Fruit fly (Drosophila melanogaster): ENCODE measurements around the gene Rpn12R.

Rpn12R gene

dm6 chr3L:15009681-15010080 is 32.7 kb downstream of the Rpn12R start (continued):
- TF ChIP-seq Blimp-1 (GFP tag; optimal IDR thresholded peaks at IDR 0.05) = peak; percentile 26
- no peak for TF ChIP-seq CG7372 (GFP tag; IDR thresholded peaks at IDR 0.05)
- no peak for TF ChIP-seq odd (GFP tag; optimal IDR thresholded peaks at IDR 0.05)
- TF ChIP-seq CG18764 (GFP tag; optimal IDR thresholded peaks at IDR 0.05) = no peak
- no peak for TF ChIP-seq CG13123 (GFP tag; optimal IDR thresholded peaks at IDR 0.05)
- TF ChIP-seq CG7786 (GFP tag; optimal IDR thresholded peaks at IDR 0.05) = no peak
- TF ChIP-seq CG13424 (tag; optimal IDR thresholded peaks at IDR 0.05) = peak; percentile 11
- peak in 1 of 2 experiments; percentile 0 for TF ChIP-seq bsh (GFP tag; optimal IDR thresholded peaks at IDR 0.05)
- TF ChIP-seq ken (GFP tag; IDR thresholded peaks at IDR 0.05) = no peak
- no peak for TF ChIP-seq zen2 (GFP tag; IDR thresholded peaks at IDR 0.05; ENCODE audit: partially characterized antibody)
- no peak for TF ChIP-seq GATAe (GFP tag; conservative IDR thresholded peaks at IDR 0.05)
- TF ChIP-seq yki (optimal IDR thresholded peaks at IDR 0.05) = no peak
- TF ChIP-seq sd (tag; optimal IDR thresholded peaks at IDR 0.05) = no peak
- TF ChIP-seq gro (GFP tag; optimal IDR thresholded peaks at IDR 0.05) = no peak
- TF ChIP-seq CG9609 (GFP tag; optimal IDR thresholded peaks at IDR 0.05) = no peak
- no peak for TF ChIP-seq tin (GFP tag; optimal IDR thresholded peaks at IDR 0.05)
- TF ChIP-seq prd (optimal IDR thresholded peaks at IDR 0.05) = no peak
- TF ChIP-seq prd (GFP tag; IDR thresholded peaks at IDR 0.05) = no peak
- TF ChIP-seq Antp (GFP tag; optimal IDR thresholded peaks at IDR 0.05) = no peak
- TF ChIP-seq CG12391 (tag; optimal IDR thresholded peaks at IDR 0.05) = peak; percentile 6
- no peak for TF ChIP-seq HLH54F (GFP tag; optimal IDR thresholded peaks at IDR 0.05)
- no peak for TF ChIP-seq Bteb2 (GFP tag; optimal IDR thresholded peaks at IDR 0.05)
- TF ChIP-seq CG6254 (GFP tag; optimal IDR thresholded peaks at IDR 0.05) = no peak
- no peak for TF ChIP-seq CG11695 (GFP tag; IDR thresholded peaks at IDR 0.05)
- TF ChIP-seq MESR4 (GFP tag; optimal IDR thresholded peaks at IDR 0.05) = no peak
- TF ChIP-seq otp (GFP tag; IDR thresholded peaks at IDR 0.05) = no peak
- TF ChIP-seq CG7839 (tag; optimal IDR thresholded peaks at IDR 0.05) = peak; percentile 4
- peak; percentile 3 for TF ChIP-seq phol (tag; optimal IDR thresholded peaks at IDR 0.05)

dm6 chr3L:15007271-15007948 is 35.0 kb downstream of the Rpn12R start:
- TF ChIP-seq CG11696 (GFP tag; IDR thresholded peaks at IDR 0.05) = peak; percentile 57
- peak in 1 of 3 experiments; percentile 81 for TF ChIP-seq Stat92E (GFP tag; optimal IDR thresholded peaks at IDR 0.05)
- TF ChIP-seq Dip2 (GFP tag; IDR thresholded peaks at IDR 0.05) = no peak
- TF ChIP-seq kni (GFP tag; optimal IDR thresholded peaks at IDR 0.05) = peak; percentile 73
- TF ChIP-seq CG15696 (tag; optimal IDR thresholded peaks at IDR 0.05) = no peak
- TF ChIP-seq grn (GFP tag; optimal IDR thresholded peaks at IDR 0.05) = peak; percentile 71
- TF ChIP-seq sens (GFP tag) = peak; percentile 73

DNA sequence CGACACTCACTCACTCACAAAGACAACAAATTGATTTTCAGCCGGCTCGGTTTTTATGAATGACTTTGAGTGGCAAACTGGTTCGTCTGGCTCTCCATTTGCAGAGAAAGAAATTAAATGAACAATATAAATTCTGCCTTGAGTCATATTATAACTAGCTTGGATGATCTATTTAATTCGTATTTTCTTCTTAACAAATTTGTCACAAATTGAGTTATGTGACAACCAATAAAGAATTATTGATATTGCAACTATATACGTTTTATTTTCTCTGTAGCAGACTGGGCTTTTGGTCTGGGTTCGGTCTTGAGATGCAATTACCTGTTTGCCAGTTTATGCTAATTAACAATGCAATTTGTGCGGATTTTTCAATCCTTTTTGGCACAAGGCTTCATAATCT is 35.5 kb downstream of the Rpn12R start:
- TF ChIP-seq gt (GFP tag; IDR thresholded peaks at IDR 0.05) = no peak
- peak; percentile 92 for TF ChIP-seq Drgx (GFP tag; IDR thresholded peaks at IDR 0.05)
- TF ChIP-seq CG7556 (GFP tag; optimal IDR thresholded peaks at IDR 0.05) = no peak
- no peak for TF ChIP-seq bcd (GFP tag; optimal IDR thresholded peaks at IDR 0.05)
- peak; percentile 27; the same call in 1 of the 2 replicates for TF ChIP-seq vvl (GFP tag; IDR thresholded peaks at IDR 0.05)
- no peak for TF ChIP-seq knrl (GFP tag; IDR thresholded peaks at IDR 0.05; ENCODE audit: partially characterized antibody)
- TF ChIP-seq CG7963 (GFP tag; IDR thresholded peaks at IDR 0.05; ENCODE audit: partially characterized antibody) = no peak
- peak; percentile 7 for TF ChIP-seq CG17359 (tag; optimal IDR thresholded peaks at IDR 0.05)
- TF ChIP-seq prd (optimal IDR thresholded peaks at IDR 0.05) = no peak
- peak; percentile 30; the same call in 2 of the 3 replicates for TF ChIP-seq prd (GFP tag; IDR thresholded peaks at IDR 0.05)
- TF ChIP-seq CoRest (tag; optimal IDR thresholded peaks at IDR 0.05) = no peak
- TF ChIP-seq nmo (GFP tag; optimal IDR thresholded peaks at IDR 0.05) = peak; percentile 2
- TF ChIP-seq CG2120 (GFP tag; optimal IDR thresholded peaks at IDR 0.05) = no peak
- no peak for TF ChIP-seq fd102C (GFP tag; optimal IDR thresholded peaks at IDR 0.05)
- TF ChIP-seq kay (GFP tag; optimal IDR thresholded peaks at IDR 0.05) = no peak
- TF ChIP-seq Nf-YB (GFP tag; optimal IDR thresholded peaks at IDR 0.05) = no peak
- TF ChIP-seq wek (GFP tag; optimal IDR thresholded peaks at IDR 0.05) = no peak
